Worm (Caenorhabditis elegans) whole organism, L2 larva: Measurements from ENCODE around the gene srlf-11.

Experiments used
- ZK546.5 ChIP-seq: sonication (generic microtip); optimal IDR thresholded peaks from 2 replicates; lab custom pipeline; 2017; ENCODE audit warnings: missing biosample characterization, missing genetic modification characterization
- alr-1 ChIP-seq: fragments of 150-350 bp; optimal IDR thresholded peaks from 2 replicates; lab custom pipeline; 2014; ENCODE audit warnings: missing biosample characterization, missing genetic modification characterization
- blmp-1 ChIP-seq: sonication (generic microtip); optimal IDR thresholded peaks from 2 replicates; lab custom pipeline; 2017; ENCODE audit warnings: missing genetic modification characterization, mild to moderate bottlenecking, missing compliant biosample characterization, antibody characterized with exemption, moderate library complexity; ENCODE audit not compliant: insufficient read depth
- ceh-16 ChIP-seq: fragments of 150-350 bp; optimal IDR thresholded peaks from 2 replicates; lab custom pipeline; 2014; ENCODE audit warnings: missing biosample characterization, missing genetic modification characterization
- egl-27 ChIP-seq: sonication (generic microtip); optimal IDR thresholded peaks from 3 replicates; lab custom pipeline; 2017; ENCODE audit warnings: missing biosample characterization, missing genetic modification reagents, missing genetic modification characterization
- fos-1 ChIP-seq: fragments of 150-350 bp; optimal IDR thresholded peaks from 2 replicates; lab custom pipeline; 2014; ENCODE audit warnings: missing biosample characterization, missing genetic modification characterization
- gmeb-1 ChIP-seq: fragments of 150-350 bp; optimal IDR thresholded peaks from 2 replicates; lab custom pipeline; 2014; ENCODE audit warnings: missing biosample characterization, missing genetic modification characterization
- nhr-11 ChIP-seq: fragments of 150-350 bp; optimal IDR thresholded peaks from 2 replicates; lab custom pipeline; 2014; ENCODE audit warnings: missing biosample characterization, missing genetic modification characterization
- nhr-25 ChIP-seq: fragments of 150-350 bp; sonication (generic microtip); optimal IDR thresholded peaks from 3 replicates; lab custom pipeline; 2014; ENCODE audit warnings: missing biosample characterization, missing genetic modification characterization
- snpc-4 ChIP-seq: fragments of 150-350 bp; optimal IDR thresholded peaks from 2 replicates; lab custom pipeline; 2014; ENCODE audit warnings: missing biosample characterization, missing genetic modification characterization
- unc-39 ChIP-seq: fragments of 150-350 bp; optimal IDR thresholded peaks from 2 replicates; lab custom pipeline; 2014; ENCODE audit warnings: missing biosample characterization, missing genetic modification characterization
- ztf-11 ChIP-seq: sonication (generic microtip); optimal IDR thresholded peaks from 2 replicates; lab custom pipeline; 2017; ENCODE audit warnings: missing biosample characterization, missing genetic modification characterization

DNA sequence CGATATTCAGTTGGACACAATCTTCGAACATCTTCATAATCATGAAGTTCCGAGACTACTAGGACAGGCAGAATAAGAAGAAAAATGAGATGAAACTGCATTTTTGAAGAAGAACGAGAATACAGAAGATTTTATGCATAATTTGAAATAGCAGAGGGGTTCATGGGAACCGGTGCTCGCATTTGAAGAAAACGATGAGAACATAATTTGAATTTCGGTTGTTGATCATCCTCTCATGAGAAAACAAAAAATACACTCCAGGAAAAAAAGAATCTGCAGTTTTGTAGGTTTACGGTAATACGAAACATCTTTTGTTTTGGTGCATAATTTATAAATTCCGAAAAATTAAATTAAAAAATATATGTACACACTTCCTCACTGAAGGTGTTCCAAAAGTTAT lies at the start of gene srlf-11:
- TF ChIP-seq unc-39 (tag; lab: Kevin White, UChicago) (no peak), egl-27 (no peak), nhr-11 (no peak), alr-1 (tag; lab: Kevin White, UChicago) (no peak), nhr-25 (tag; lab: Kevin White, UChicago) (no peak), ztf-11 (tag; lab: Kevin White, UChicago) (no peak), ceh-16 (tag; lab: Kevin White, UChicago) (no peak), snpc-4 (tag; lab: Kevin White, UChicago) (no peak), fos-1 (tag; lab: Kevin White, UChicago) (no peak), blmp-1 (tag; lab: Kevin White, UChicago) (no peak), gmeb-1 (tag; lab: Kevin White, UChicago) (no peak), ZK546.5 (tag; lab: Kevin White, UChicago) (no peak)
